Worm (Caenorhabditis elegans) whole organism, late embryonic: ENCODE data around the gene Y55F3BL.4.

Source experiments
- C38D4.7 ChIP-seq: fragments of 200-800 bp; sonication (Bioruptor generic); optimal IDR thresholded peaks from 2 replicates; lab custom pipeline; 2018; ENCODE audit warnings: mild to moderate bottlenecking, missing genetic modification characterization, moderate library complexity, missing compliant biosample characterization
- ahr-1 ChIP-seq: sonication (generic microtip); optimal IDR thresholded peaks from 2 replicates; lab custom pipeline; 2016; ENCODE audit warnings: missing genetic modification characterization, missing compliant biosample characterization
- ama-1 ChIP-seq: fragments of 150-350 bp; optimal IDR thresholded peaks from 2 replicates; lab custom pipeline; 2014
- ceh-14 ChIP-seq: sonication (generic microtip); optimal IDR thresholded peaks from 2 replicates; lab custom pipeline; 2016; ENCODE audit warnings: missing genotype, missing genetic modification characterization, missing compliant biosample characterization
- ceh-22 ChIP-seq: sonication (generic microtip); optimal IDR thresholded peaks from 2 replicates; lab custom pipeline; 2017; ENCODE audit warnings: missing biosample characterization, missing genetic modification characterization
- dve-1 ChIP-seq: sonication (generic microtip); optimal IDR thresholded peaks from 2 replicates; lab custom pipeline; 2017; ENCODE audit warnings: antibody characterized with exemption, mild to moderate bottlenecking, missing genetic modification characterization, missing compliant biosample characterization
- ets-4 ChIP-seq: sonication (generic microtip); optimal IDR thresholded peaks from 2 replicates; lab custom pipeline; 2016; ENCODE audit warnings: missing genetic modification characterization, missing compliant biosample characterization
- fkh-10 ChIP-seq: fragments of 150-350 bp; optimal IDR thresholded peaks from 2 replicates; lab custom pipeline; 2014; ENCODE audit warnings: missing biosample characterization, missing genetic modification reagents, missing genetic modification characterization
- lin-11 ChIP-seq: fragments of 200-800 bp; sonication (Bioruptor generic); optimal IDR thresholded peaks from 2 replicates; lab custom pipeline; 2018; ENCODE audit warnings: mild to moderate bottlenecking, missing genetic modification characterization, missing compliant biosample characterization
- nhr-232 ChIP-seq: sonication (generic microtip); optimal IDR thresholded peaks from 2 replicates; lab custom pipeline; 2016; ENCODE audit warnings: missing genetic modification characterization, missing compliant biosample characterization
- rnt-1 ChIP-seq: sonication (generic microtip); optimal IDR thresholded peaks from 2 replicates; lab custom pipeline; 2016; ENCODE audit warnings: missing genetic modification characterization, missing compliant biosample characterization
- syd-9 ChIP-seq: sonication (generic microtip); optimal IDR thresholded peaks from 2 replicates; lab custom pipeline; 2016; ENCODE audit warnings: mild to moderate bottlenecking, missing genetic modification characterization, moderate library complexity, missing compliant biosample characterization

- TF ChIP-seq syd-9 (no peak), dve-1 (no peak), lin-11 (tag; lab: Kevin White, UChicago) (no peak), fkh-10 (GFP tag; lab: Kevin White, UChicago) (no peak), ahr-1 (tag; lab: Kevin White, UChicago) (no peak), ama-1 (lab: Kevin White, UChicago) (no peak), C38D4.7 (GFP tag; lab: Kevin White, UChicago) (no peak), ceh-14 (tag; lab: Kevin White, UChicago) (no peak), nhr-232 (no peak), ets-4 (tag; lab: Kevin White, UChicago) (no peak), ceh-22 (no peak), rnt-1 (tag; lab: Kevin White, UChicago) (no peak)
Observed at ce11 chrIV:855483-855882, 50.6 kb downstream of the Y55F3BL.4 start.
